Worm (Caenorhabditis elegans) whole organism, L4 larva: ENCODE data around the gene tars-1.
A peak's percentile ranks its signal among the peaks of the same experiment; 100 is the strongest.

Experiments used
- D1046.2 ChIP-seq: fragments of 200-800 bp; sonication (Bioruptor generic); IDR thresholded peaks from 2 replicates; pipeline ENCODE4 v1.3.6; 2022; ENCODE audit warnings: missing genetic modification characterization, missing compliant biosample characterization
- F37D6.2 ChIP-seq: sonication (generic microtip); optimal IDR thresholded peaks from 2 replicates; lab custom pipeline; 2016; ENCODE audit warnings: mild to moderate bottlenecking, missing genetic modification characterization, missing compliant biosample characterization
- F44E2.7 ChIP-seq: fragments of 200-800 bp; sonication (Bioruptor generic); IDR thresholded peaks from 2 replicates; pipeline ENCODE4 v2.1.2; 2022; ENCODE audit warnings: missing genetic modification characterization, missing compliant biosample characterization
- R02D3.7 ChIP-seq: fragments of 150-350 bp; sonication (generic microtip); optimal IDR thresholded peaks from 3 replicates; lab custom pipeline; 2014; ENCODE audit warnings: missing biosample characterization, missing genetic modification characterization
- T20F7.1 ChIP-seq: fragments of 200-800 bp; sonication (Bioruptor generic); optimal IDR thresholded peaks from 2 replicates; lab custom pipeline; 2018; ENCODE audit warnings: mild to moderate bottlenecking, missing genetic modification characterization, missing compliant biosample characterization
- Y75B8A.6 ChIP-seq: fragments of 200-800 bp; sonication (Bioruptor generic); IDR thresholded peaks from 2 replicates; pipeline ENCODE4 v1.3.6; 2022; ENCODE audit warnings: missing genetic modification reagents, missing genetic modification characterization, missing compliant biosample characterization
- aha-1 ChIP-seq: fragments of 150-350 bp; peaks from one replicate; lab custom pipeline; 2014; ENCODE audit warnings: missing biosample characterization, missing genetic modification characterization
- aly-2 ChIP-seq: sonication (generic microtip); optimal IDR thresholded peaks from 2 replicates; lab custom pipeline; 2018; ENCODE audit warnings: missing biosample characterization, missing genetic modification characterization
- ama-1 ChIP-seq: fragments of 150-350 bp; optimal IDR thresholded peaks from 2 replicates; lab custom pipeline; 2014; ENCODE audit warnings: inconsistent platforms, mixed read lengths
- arid-1 ChIP-seq: fragments of 200-800 bp; sonication (Bioruptor generic); conservative IDR thresholded peaks from 2 replicates; pipeline ENCODE4 v1.3.6; 2022; ENCODE audit warnings: missing genetic modification reagents, missing genetic modification characterization, missing compliant biosample characterization
- ceh-20 ChIP-seq: fragments of 200-800 bp; sonication (Bioruptor generic); IDR thresholded peaks from 2 replicates; pipeline ENCODE4 v1.3.6; 2022; ENCODE audit warnings: missing genetic modification reagents, missing genetic modification characterization, missing compliant biosample characterization
- ceh-32 ChIP-seq: sonication (generic microtip); optimal IDR thresholded peaks from 2 replicates; lab custom pipeline; 2016; ENCODE audit warnings: mild to moderate bottlenecking, missing genetic modification characterization, missing compliant biosample characterization; ENCODE audit not compliant: poor library complexity
- ceh-44 ChIP-seq: fragments of 200-800 bp; sonication (Bioruptor generic); IDR thresholded peaks from 2 replicates; pipeline ENCODE4 v1.3.6; 2022; ENCODE audit warnings: missing genetic modification reagents, missing genetic modification characterization, missing compliant biosample characterization
- ctbp-1 ChIP-seq: fragments of 200-800 bp; sonication (Bioruptor generic); IDR thresholded peaks from 2 replicates; pipeline ENCODE4 v1.3.6; 2022; ENCODE audit warnings: missing genetic modification reagents, missing genetic modification characterization, missing compliant biosample characterization
- dmd-6 ChIP-seq: fragments of 200-800 bp; sonication (Bioruptor generic); IDR thresholded peaks from 2 replicates; pipeline ENCODE4 v1.3.6; 2022; ENCODE audit warnings: missing genetic modification reagents, missing genetic modification characterization, missing compliant biosample characterization
- dmd-9 ChIP-seq: fragments of 200-800 bp; sonication (Bioruptor generic); IDR thresholded peaks from 2 replicates; pipeline ENCODE4 v1.3.6; 2022; ENCODE audit warnings: missing genetic modification reagents, missing genetic modification characterization, missing compliant biosample characterization
- dpl-1 ChIP-seq: fragments of 150-350 bp; optimal IDR thresholded peaks from 2 replicates; lab custom pipeline; 2014; ENCODE audit warnings: missing biosample characterization, missing genetic modification reagents, missing genetic modification characterization
- gei-8 ChIP-seq: fragments of 200-800 bp; sonication (Bioruptor generic); optimal IDR thresholded peaks from 2 replicates; lab custom pipeline; 2018; ENCODE audit warnings: mild to moderate bottlenecking, missing genetic modification characterization, missing compliant biosample characterization
- hif-1 ChIP-seq, 2 experiments: sonication (generic microtip); optimal IDR thresholded peaks; 2 replicates each; lab custom pipeline; 2016 to 2017; ENCODE audit warnings: missing compliant biosample characterization in 2 of 2, missing genetic modification characterization in 2 of 2, missing genetic modification reagents in 2 of 2, missing genotype in 2 of 2, mild to moderate bottlenecking in 1 of 2
- hlh-11 ChIP-seq: fragments of 200-800 bp; sonication (Bioruptor generic); optimal IDR thresholded peaks from 2 replicates; lab custom pipeline; 2018; ENCODE audit warnings: mild to moderate bottlenecking, missing genetic modification characterization, missing compliant biosample characterization
- hlh-30 ChIP-seq: sonication (generic microtip); optimal IDR thresholded peaks from 2 replicates; lab custom pipeline; 2017; ENCODE audit warnings: antibody characterized with exemption, mild to moderate bottlenecking, missing genetic modification characterization, missing compliant biosample characterization; ENCODE audit not compliant: insufficient read depth
- hmg-1.1 ChIP-seq: fragments of 200-800 bp; sonication (Bioruptor generic); IDR thresholded peaks from 2 replicates; pipeline ENCODE4 v1.3.6; 2022; ENCODE audit warnings: missing genetic modification reagents, missing genetic modification characterization, missing compliant biosample characterization
- lin-13 ChIP-seq: fragments of 150-350 bp; optimal IDR thresholded peaks from 2 replicates; lab custom pipeline; 2014; ENCODE audit warnings: missing biosample characterization, missing genetic modification reagents, missing genetic modification characterization
- lin-15B ChIP-seq: fragments of 150-350 bp; sonication (generic microtip); optimal IDR thresholded peaks from 3 replicates; lab custom pipeline; 2014; ENCODE audit warnings: missing biosample characterization, missing genetic modification characterization
- lin-39 ChIP-seq: fragments of 150-350 bp; optimal IDR thresholded peaks from 2 replicates; lab custom pipeline; 2014; ENCODE audit warnings: missing biosample characterization, missing genetic modification reagents, missing genetic modification characterization
- lsy-2 ChIP-seq, 2 experiments: fragments of 150-350 bp in 1 of 2; sonication (generic microtip) in 1 of 2; optimal IDR thresholded peaks; 2 replicates each; lab custom pipeline; 2014 to 2017; ENCODE audit warnings: missing biosample characterization in 2 of 2, missing genetic modification characterization in 2 of 2
- mdl-1 ChIP-seq, 2 experiments: fragments of 150-350 bp in 1 of 2; sonication (generic microtip) in 1 of 2; optimal IDR thresholded peaks; 2 replicates each; lab custom pipeline; 2014 to 2017; ENCODE audit warnings: missing biosample characterization in 2 of 2, missing genetic modification characterization in 2 of 2
- mep-1 ChIP-seq: fragments of 150-350 bp; sonication (generic microtip); optimal IDR thresholded peaks from 3 replicates; lab custom pipeline; 2014; ENCODE audit warnings: missing biosample characterization, missing genetic modification characterization
- mes-2 ChIP-seq: sonication (generic microtip); optimal IDR thresholded peaks from 2 replicates; lab custom pipeline; 2016; ENCODE audit warnings: missing genotype, mild to moderate bottlenecking, missing genetic modification characterization, missing compliant biosample characterization; ENCODE audit not compliant: poor library complexity, severe bottlenecking
- nhr-11 ChIP-seq: fragments of 150-350 bp; optimal IDR thresholded peaks from 2 replicates; lab custom pipeline; 2014; ENCODE audit warnings: missing biosample characterization, missing genetic modification characterization
- nhr-111 ChIP-seq: fragments of 200-800 bp; sonication (Bioruptor generic); optimal IDR thresholded peaks from 2 replicates; lab custom pipeline; 2018; ENCODE audit warnings: mild to moderate bottlenecking, missing genetic modification characterization, missing compliant biosample characterization
- nhr-28 ChIP-seq: fragments of 150-350 bp; optimal IDR thresholded peaks from 2 replicates; lab custom pipeline; 2014; ENCODE audit warnings: missing biosample characterization, missing genetic modification characterization
- nhr-41 ChIP-seq: fragments of 200-800 bp; sonication (Bioruptor generic); IDR thresholded peaks from 2 replicates; pipeline ENCODE4 v1.3.6; 2022; ENCODE audit warnings: missing genetic modification reagents, missing genetic modification characterization, missing compliant biosample characterization
- rbr-2 ChIP-seq: sonication (generic microtip); optimal IDR thresholded peaks from 2 replicates; lab custom pipeline; 2016; ENCODE audit warnings: missing genotype, missing genetic modification characterization, missing compliant biosample characterization
- sdz-12 ChIP-seq: fragments of 200-800 bp; sonication (Bioruptor generic); optimal IDR thresholded peaks from 2 replicates; lab custom pipeline; 2018; ENCODE audit warnings: mild to moderate bottlenecking, missing genetic modification characterization, missing compliant biosample characterization
- set-16 ChIP-seq: fragments of 200-800 bp; sonication (Bioruptor generic); IDR thresholded peaks from 2 replicates; pipeline ENCODE4 v1.3.6; 2022; ENCODE audit warnings: missing genetic modification reagents, missing genetic modification characterization, missing compliant biosample characterization
- spr-1 ChIP-seq: sonication (generic microtip); optimal IDR thresholded peaks from 2 replicates; lab custom pipeline; 2016; ENCODE audit warnings: mild to moderate bottlenecking, missing genetic modification characterization, missing compliant biosample characterization
- unc-130 ChIP-seq: sonication (generic microtip); optimal IDR thresholded peaks from 2 replicates; lab custom pipeline; 2016; ENCODE audit warnings: missing genetic modification reagents, missing genetic modification characterization, missing compliant biosample characterization
- unc-62 ChIP-seq, 3 experiments: fragments of 150-350 bp in 1 of 3; sonication (generic microtip); optimal IDR thresholded peaks in 2 of 3; peaks in 1 of 3; 1 replicate in 1 of 3; 2 replicates in 2 of 3; lab custom pipeline; 2014 to 2017; ENCODE audit warnings: missing biosample characterization in 3 of 3, missing genetic modification characterization in 3 of 3, missing genetic modification reagents in 3 of 3, missing genotype in 1 of 3
- zfp-3 ChIP-seq: fragments of 200-800 bp; sonication (Bioruptor generic); conservative IDR thresholded peaks from 2 replicates; pipeline ENCODE4 v1.3.6; 2022; ENCODE audit warnings: missing genetic modification reagents, missing genetic modification characterization, missing compliant biosample characterization
- zip-11 ChIP-seq: fragments of 200-800 bp; sonication (Bioruptor generic); IDR thresholded peaks from 2 replicates; pipeline ENCODE4 v1.3.6; 2022; ENCODE audit warnings: missing genetic modification characterization, missing compliant biosample characterization
- ztf-7 ChIP-seq: fragments of 150-350 bp; optimal IDR thresholded peaks from 2 replicates; lab custom pipeline; 2014; ENCODE audit warnings: missing biosample characterization, missing genetic modification characterization

tars-1 gene

ce11 chrII:11726470-11727106, 31.1 kb upstream of the tars-1 start, which contains the start of gene F13D12.5 (continued):
- no peak for TF ChIP-seq lin-15B
- TF ChIP-seq unc-130 (GFP tag; lab: Kevin White, UChicago) = peak; percentile 46
- TF ChIP-seq arid-1 (GFP tag; lab: Robert Waterston, UW) = no peak
- TF ChIP-seq F37D6.2 (tag; lab: Kevin White, UChicago) = no peak
- no peak for TF ChIP-seq gei-8 (GFP tag; lab: Kevin White, UChicago)
- no peak for TF ChIP-seq dpl-1 (GFP tag; lab: Kevin White, UChicago)
- TF ChIP-seq ctbp-1 = no peak
- no peak for TF ChIP-seq ceh-44
- TF ChIP-seq F44E2.7 (GFP tag; lab: Robert Waterston, UW) = no peak
- TF ChIP-seq hlh-11 = no peak
- TF ChIP-seq zip-11 = no peak
- no peak for TF ChIP-seq R02D3.7 (tag; lab: Kevin White, UChicago)
- TF ChIP-seq nhr-11 (tag; lab: Kevin White, UChicago) = no peak

DNA sequence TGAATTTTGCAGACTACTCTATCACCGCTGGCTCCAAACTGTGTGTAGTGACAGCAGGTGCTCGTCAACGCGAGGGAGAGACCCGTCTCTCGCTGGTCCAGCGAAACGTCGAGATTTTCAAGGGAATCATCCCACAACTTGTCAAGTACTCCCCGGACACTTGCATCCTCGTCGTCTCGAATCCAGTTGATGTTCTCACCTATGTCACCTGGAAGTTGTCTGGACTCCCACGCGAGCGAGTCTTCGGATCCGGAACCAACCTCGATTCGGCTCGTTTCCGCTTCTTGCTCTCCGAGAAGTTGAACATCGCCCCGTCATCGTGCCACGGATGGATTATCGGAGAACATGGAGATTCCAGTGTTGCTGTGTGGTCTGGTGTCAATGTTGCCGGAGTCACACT, 30.2 kb upstream of the tars-1 start:
- peak; percentile 39; the same call in 1 of the 2 replicates for TF ChIP-seq set-16
- no peak for TF ChIP-seq gei-8 (GFP tag; lab: Kevin White, UChicago)
- peak; percentile 85 for TF ChIP-seq aha-1 (tag; lab: Kevin White, UChicago)
- no peak for TF ChIP-seq sdz-12 (GFP tag; lab: Kevin White, UChicago)
- TF ChIP-seq, all 104 proteins: peak for 2

ce11 chrII:11724362-11724761, 28.9 kb upstream of the tars-1 start:
- TF ChIP-seq nhr-11 (tag; lab: Kevin White, UChicago) (no peak), ceh-20 (peak; percentile 50; the same call in 1 of the 2 replicates), ama-1 (lab: Kevin White, UChicago) (no peak), mep-1 (peak; percentile 65), unc-62 (GFP tag; optimal IDR thresholded peaks at IDR 0.05 in 1 of 2; lab: Kevin White, UChicago) (peak in 1 of 2 experiments; percentile 92), unc-62 (tag; optimal IDR thresholded peaks at IDR 0.05; lab: Kevin White, UChicago) (no peak), nhr-41 (GFP tag; lab: Robert Waterston, UW) (no peak), dpl-1 (GFP tag; lab: Kevin White, UChicago) (no peak), Y75B8A.6 (GFP tag; lab: Robert Waterston, UW) (no peak), hmg-1.1 (peak; percentile 49; the same call in 1 of the 2 replicates), lsy-2 (tag; optimal IDR thresholded peaks at IDR 0.05; lab: Kevin White, UChicago) (peak in 1 of 2 experiments; percentile 75), nhr-28 (tag; lab: Kevin White, UChicago) (peak; percentile 44), aly-2 (no peak), F37D6.2 (tag; lab: Kevin White, UChicago) (peak; percentile 2), spr-1 (tag; lab: Kevin White, UChicago) (peak; percentile 45), lin-13 (GFP tag; lab: Kevin White, UChicago) (peak; percentile 36), ctbp-1 (peak; percentile 61; the same call in 1 of the 2 replicates), aha-1 (tag; lab: Kevin White, UChicago) (peak; percentile 100), rbr-2 (tag; lab: Kevin White, UChicago) (peak; percentile 30), dmd-6 (GFP tag; lab: Robert Waterston, UW) (peak; percentile 28; the same call in 1 of the 2 replicates), hlh-30 (tag; lab: Kevin White, UChicago) (peak; percentile 50), lin-39 (tag; lab: Kevin White, UChicago) (no peak), T20F7.1 (GFP tag; lab: Kevin White, UChicago) (peak; percentile 31), zfp-3 (GFP tag; lab: Robert Waterston, UW) (peak; percentile 46; the same call in 1 of the 2 replicates), dmd-9 (no peak), mdl-1 (tag; optimal IDR thresholded peaks at IDR 0.05; lab: Kevin White, UChicago) (peak; percentile 36 to 55), ceh-32 (tag; lab: Kevin White, UChicago) (no peak), ztf-7 (no peak), mes-2 (tag; lab: Kevin White, UChicago) (peak; percentile 18), nhr-111 (GFP tag; lab: Kevin White, UChicago) (no peak), hlh-11 (peak; percentile 53), D1046.2 (GFP tag; lab: Robert Waterston, UW) (no peak), hif-1 (tag; optimal IDR thresholded peaks at IDR 0.05; lab: Kevin White, UChicago) (peak; percentile 78 to 99)
